Fruit fly (Drosophila melanogaster) whole organism, wandering third instar larva: ENCODE data around the gene CG3097.

Experiments used
- Abd-B ChIP-seq: fragments of >200 bp; optimal IDR thresholded peaks from 2 replicates; lab custom pipeline; 2017; ENCODE audit warnings: missing biosample characterization, missing genetic modification characterization
- CG32264 ChIP-seq: fragments of 200-800 bp; sonication (Bioruptor generic); optimal IDR thresholded peaks from 2 replicates; lab custom pipeline; 2016; ENCODE audit warnings: missing biosample characterization, missing genetic modification characterization
- CG9705 ChIP-seq: fragments of 200-800 bp; sonication (Bioruptor generic); optimal IDR thresholded peaks from 2 replicates; lab custom pipeline; 2018; ENCODE audit warnings: missing biosample characterization, mild to moderate bottlenecking, missing genetic modification characterization
- CrebA ChIP-seq: fragments of 200-800 bp; sonication (Bioruptor generic); optimal IDR thresholded peaks from 2 replicates; lab custom pipeline; 2016; ENCODE audit warnings: missing biosample characterization, mild to moderate bottlenecking, missing genetic modification characterization, borderline replicate concordance
- Dfd ChIP-seq: fragments of >200 bp; optimal IDR thresholded peaks from 2 replicates; lab custom pipeline; 2017; ENCODE audit warnings: missing biosample characterization, missing genetic modification characterization
- Dif ChIP-seq: fragments of 200-275, 200-300 bp; sonication (Bioruptor generic); optimal IDR thresholded peaks from 2 replicates; lab custom pipeline; 2018; ENCODE audit warnings: missing biosample characterization, missing genetic modification characterization; ENCODE audit not compliant: partially characterized antibody
- GATAd ChIP-seq: sonication (Bioruptor generic); optimal IDR thresholded peaks from 2 replicates; lab custom pipeline; 2016; ENCODE audit warnings: missing biosample characterization, missing genetic modification characterization
- HLH106 ChIP-seq: fragments of 200-800 bp; optimal IDR thresholded peaks from 3 replicates; lab custom pipeline; 2019; ENCODE audit warnings: missing biosample characterization, mild to moderate bottlenecking, missing genetic modification characterization, moderate library complexity
- Hnf4 ChIP-seq: fragments of 200-800 bp; sonication (Bioruptor generic); optimal IDR thresholded peaks from 2 replicates; lab custom pipeline; 2016; ENCODE audit warnings: missing biosample characterization, mild to moderate bottlenecking, missing genetic modification characterization
- Hr78 ChIP-seq: fragments of >200 bp; optimal IDR thresholded peaks from 2 replicates; lab custom pipeline; 2017; ENCODE audit warnings: missing biosample characterization, missing genetic modification characterization
- Hr83 ChIP-seq: fragments of 200-300 bp; sonication (Bioruptor generic); optimal IDR thresholded peaks from 2 replicates; lab custom pipeline; 2016; ENCODE audit warnings: missing biosample characterization, mild to moderate bottlenecking, missing genetic modification characterization, moderate library complexity; ENCODE audit not compliant: poor library complexity, severe bottlenecking
- Jra ChIP-seq: sonication (Bioruptor generic); optimal IDR thresholded peaks from 2 replicates; lab custom pipeline; 2016; ENCODE audit warnings: missing biosample characterization, missing genetic modification characterization
- Mio ChIP-seq: sonication (Bioruptor generic); optimal IDR thresholded peaks from 2 replicates; lab custom pipeline; 2016; ENCODE audit warnings: missing biosample characterization, missing genetic modification characterization
- Myc ChIP-seq: fragments of >200 bp; optimal IDR thresholded peaks from 2 replicates; lab custom pipeline; 2017
- N ChIP-seq: fragments of >200 bp; optimal IDR thresholded peaks from 2 replicates; lab custom pipeline; 2018; ENCODE audit warnings: missing biosample characterization, missing external identifiers, missing genetic modification characterization
- OdsH ChIP-seq: fragments of 200-800 bp; sonication (Bioruptor generic); optimal IDR thresholded peaks from 2 replicates; lab custom pipeline; 2016; ENCODE audit warnings: missing biosample characterization, mild to moderate bottlenecking, missing genetic modification characterization
- Rel ChIP-seq, 2 experiments: fragments of 200-800 bp; sonication (Bioruptor generic) in 1 of 2; optimal IDR thresholded peaks; 2 replicates in 1 of 2; 3 replicates in 1 of 2; lab custom pipeline; 2016 to 2019; ENCODE audit warnings: mild to moderate bottlenecking in 2 of 2, missing biosample characterization in 2 of 2, missing genetic modification characterization in 2 of 2, moderate library complexity in 1 of 2
- Sp1 ChIP-seq: fragments of 200-800 bp; sonication (Bioruptor generic); optimal IDR thresholded peaks from 3 replicates; lab custom pipeline; 2019; ENCODE audit warnings: missing biosample characterization, mild to moderate bottlenecking, missing genetic modification characterization, moderate library complexity
- Vsx2 ChIP-seq: fragments of 200-300, 225-300 bp; sonication (Bioruptor generic); optimal IDR thresholded peaks from 2 replicates; lab custom pipeline; 2018; ENCODE audit warnings: missing biosample characterization, missing genetic modification characterization; ENCODE audit not compliant: partially characterized antibody
- br ChIP-seq: fragments of 200-800 bp; sonication (Bioruptor generic); optimal IDR thresholded peaks from 2 replicates; lab custom pipeline; 2016; ENCODE audit warnings: missing biosample characterization, missing genetic modification characterization
- brk ChIP-seq: fragments of 200-800 bp; sonication (Bioruptor generic); optimal IDR thresholded peaks from 2 replicates; lab custom pipeline; 2016; ENCODE audit warnings: missing biosample characterization, mild to moderate bottlenecking, missing genetic modification characterization
- dl ChIP-seq, 2 experiments: fragments of 175-275, 200-275 bp in 1 of 2; fragments of 200-275 bp in 1 of 2; sonication (Bioruptor generic); optimal IDR thresholded peaks; lab custom pipeline; 2018; ENCODE audit warnings: mild to moderate bottlenecking in 2 of 2, missing biosample characterization in 2 of 2, missing genetic modification characterization in 2 of 2, moderate library complexity in 2 of 2; ENCODE audit not compliant: partially characterized antibody in 2 of 2, insufficient read depth in 1 of 2
- dmrt93B ChIP-seq: fragments of 200-800 bp; sonication (Bioruptor generic); optimal IDR thresholded peaks from 2 replicates; lab custom pipeline; 2018; ENCODE audit warnings: missing biosample characterization, mild to moderate bottlenecking, missing genetic modification characterization
- dsf ChIP-seq: sonication (Bioruptor generic); optimal IDR thresholded peaks from 2 replicates; lab custom pipeline; 2016; ENCODE audit warnings: missing biosample characterization, missing genetic modification characterization, borderline replicate concordance
- ey ChIP-seq: fragments of 200-800 bp; sonication (Bioruptor generic); optimal IDR thresholded peaks from 2 replicates; lab custom pipeline; 2016; ENCODE audit warnings: missing biosample characterization, missing genetic modification characterization
- foxo ChIP-seq, 2 experiments: fragments of 200-800 bp; sonication (Bioruptor generic); optimal IDR thresholded peaks; 2 replicates in 1 of 2; 3 replicates in 1 of 2; lab custom pipeline; 2016 to 2017; ENCODE audit warnings: missing biosample characterization in 2 of 2, missing genetic modification characterization in 2 of 2
- fru ChIP-seq: fragments of 200-800 bp; sonication (Bioruptor generic); optimal IDR thresholded peaks from 3 replicates; lab custom pipeline; 2016; ENCODE audit warnings: missing biosample characterization, mild to moderate bottlenecking, missing genetic modification characterization
- h ChIP-seq: fragments of 200-800 bp; sonication (Bioruptor generic); optimal IDR thresholded peaks from 3 replicates; lab custom pipeline; 2016; ENCODE audit warnings: missing biosample characterization, mild to moderate bottlenecking, missing genetic modification characterization
- jim ChIP-seq: fragments of 175-275, 200-325 bp; sonication (Bioruptor generic); optimal IDR thresholded peaks from 2 replicates; lab custom pipeline; 2016; ENCODE audit warnings: missing biosample characterization, mild to moderate bottlenecking, missing genetic modification characterization
- lola ChIP-seq: fragments of >200 bp; optimal IDR thresholded peaks from 2 replicates; lab custom pipeline; 2017; ENCODE audit warnings: missing biosample characterization, missing genetic modification characterization
- pan ChIP-seq: fragments of >200 bp; optimal IDR thresholded peaks from 2 replicates; lab custom pipeline; 2017
- psq ChIP-seq: fragments of 200-800 bp; sonication (Bioruptor generic); optimal IDR thresholded peaks from 3 replicates; lab custom pipeline; 2017; ENCODE audit warnings: missing biosample characterization, mild to moderate bottlenecking, missing genetic modification characterization, moderate library complexity
- rgr ChIP-seq: fragments of 200-800 bp; sonication (Bioruptor generic); optimal IDR thresholded peaks from 3 replicates; lab custom pipeline; 2016; ENCODE audit warnings: missing biosample characterization, mild to moderate bottlenecking, missing genetic modification characterization
- sage ChIP-seq: fragments of 200-800 bp; sonication (Bioruptor generic); optimal IDR thresholded peaks from 2 replicates; lab custom pipeline; 2016; ENCODE audit warnings: missing biosample characterization, mild to moderate bottlenecking, missing genetic modification characterization
- sv ChIP-seq: fragments of 200-800 bp; sonication (Bioruptor generic); optimal IDR thresholded peaks from 3 replicates; lab custom pipeline; 2016; ENCODE audit warnings: missing biosample characterization, missing genetic modification characterization
- tai ChIP-seq: sonication (Bioruptor generic); optimal IDR thresholded peaks from 2 replicates; lab custom pipeline; 2016; ENCODE audit warnings: missing biosample characterization, missing genetic modification characterization
- usp ChIP-seq: fragments of >200 bp; optimal IDR thresholded peaks from 2 replicates; lab custom pipeline; 2017; ENCODE audit warnings: missing biosample characterization, missing genetic modification characterization
- woc ChIP-seq: sonication (Bioruptor generic); optimal IDR thresholded peaks from 2 replicates; lab custom pipeline; 2016; ENCODE audit warnings: missing biosample characterization, mild to moderate bottlenecking, missing genetic modification characterization

The CG3097 gene

DNA sequence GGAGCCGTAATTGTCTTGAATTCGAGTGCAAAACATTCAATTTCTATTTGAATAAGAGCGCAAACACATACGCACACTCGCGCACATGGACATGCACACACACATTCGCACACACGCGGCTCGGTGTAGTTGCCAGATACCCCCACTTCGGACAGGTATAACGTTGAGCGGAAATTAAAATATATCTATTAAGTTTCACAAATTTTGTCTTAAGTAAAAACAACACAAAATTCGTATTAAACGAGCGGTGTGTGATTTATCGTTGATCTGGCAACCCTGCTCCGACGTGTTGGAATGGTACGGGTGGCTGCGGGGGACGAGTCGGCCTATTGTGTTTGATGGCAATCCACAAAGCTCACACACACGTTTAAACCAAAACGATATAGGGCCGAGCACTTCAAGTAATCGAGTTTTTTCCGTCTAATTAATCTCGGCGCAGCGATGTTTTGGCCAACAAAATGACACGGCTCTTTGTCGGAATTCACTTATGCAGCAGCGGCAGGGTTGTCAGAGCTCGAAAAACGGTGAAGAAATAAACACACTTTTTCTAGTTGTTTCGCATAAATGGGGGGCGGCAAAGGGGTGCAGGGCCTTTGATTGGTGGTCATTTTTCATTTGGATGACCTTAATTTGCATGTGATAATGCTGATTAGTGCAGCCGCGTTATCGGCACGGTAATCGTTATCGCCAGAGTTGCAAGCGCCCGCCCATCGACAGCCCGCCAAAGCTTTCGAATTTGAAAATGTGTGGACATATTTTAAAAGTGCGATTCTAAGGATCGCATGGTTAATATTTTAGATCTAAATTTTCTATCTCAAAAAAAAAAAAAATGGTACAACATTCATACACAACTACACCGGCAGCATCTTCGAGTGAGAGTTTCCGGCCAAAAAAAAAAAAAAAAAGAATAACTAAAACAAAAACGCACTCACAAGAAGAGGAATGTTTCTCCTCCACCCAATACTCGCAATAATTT lies 24.5 kb downstream of the CG3097 start:
- TF ChIP-seq foxo (GFP tag; optimal IDR thresholded peaks at IDR 0.05; lab: Kevin White, UChicago) (peak in 1 of 2 experiments; percentile 88), fru (GFP tag; lab: Kevin White, UChicago) (peak; percentile 83), HLH106 (peak; percentile 85), Mio (GFP tag; lab: Kevin White, UChicago) (peak; percentile 48), dl (GFP tag; optimal IDR thresholded peaks at IDR 0.05; lab: Kevin White, UChicago; ENCODE audit: insufficient read depth in 1 of 2, partially characterized antibody in 2 of 2) (no peak), Sp1 (GFP tag; lab: Kevin White, UChicago) (peak; percentile 70), woc (GFP tag; lab: Kevin White, UChicago) (no peak), dmrt93B (GFP tag; lab: Kevin White, UChicago) (peak; percentile 67), CrebA (no peak), rgr (GFP tag; lab: Kevin White, UChicago) (peak; percentile 87), pan (lab: Kevin White, UChicago) (no peak), tai (GFP tag; lab: Kevin White, UChicago) (no peak), sv (GFP tag; lab: Kevin White, UChicago) (peak; percentile 64), usp (GFP tag; lab: Kevin White, UChicago) (no peak), GATAd (GFP tag; lab: Kevin White, UChicago) (no peak), jim (peak; percentile 51), Rel (GFP tag; optimal IDR thresholded peaks at IDR 0.05; lab: Kevin White, UChicago) (no peak), Rel (tag; optimal IDR thresholded peaks at IDR 0.05; lab: Kevin White, UChicago) (peak; percentile 54), Hr83 (GFP tag; lab: Kevin White, UChicago) (peak; percentile 54), N (GFP tag; lab: Kevin White, UChicago) (no peak), Dfd (GFP tag; lab: Kevin White, UChicago) (no peak), CG9705 (GFP tag; lab: Kevin White, UChicago) (peak; percentile 68), brk (GFP tag; lab: Kevin White, UChicago) (no peak), lola (peak; percentile 81), Myc (lab: Kevin White, UChicago) (no peak), ey (GFP tag; lab: Kevin White, UChicago) (peak; percentile 89), dsf (GFP tag; lab: Kevin White, UChicago) (no peak), br (GFP tag; lab: Kevin White, UChicago) (peak; percentile 86), Hr78 (GFP tag; lab: Kevin White, UChicago) (no peak), Abd-B (GFP tag; lab: Kevin White, UChicago) (no peak), Vsx2 (GFP tag; lab: Kevin White, UChicago) (no peak), Hnf4 (GFP tag; lab: Kevin White, UChicago) (peak; percentile 84), sage (peak; percentile 72), CG32264 (GFP tag; lab: Kevin White, UChicago) (peak; percentile 82), psq (GFP tag; lab: Kevin White, UChicago) (peak; percentile 52), OdsH (GFP tag; lab: Kevin White, UChicago) (peak; percentile 75), h (peak; percentile 87), Dif (no peak), Jra (GFP tag; lab: Kevin White, UChicago) (peak; percentile 59)
- TF ChIP-seq, all 38 proteins: peak for 22
